Fruit fly (Drosophila melanogaster) whole organism, prepupa: ENCODE data around the gene CG12728.
"Not testable (repeated sequence)": the region's sequence is repeated elsewhere in the genome, so short reads cannot be mapped to it uniquely, and the experiment has no call there.

Experiments used
- Blimp-1 ChIP-seq: fragments of 200-800 bp; sonication (Bioruptor generic); optimal IDR thresholded peaks from 3 replicates; lab custom pipeline; 2017; ENCODE audit warnings: missing biosample characterization, missing genetic modification characterization, mild to moderate bottlenecking, moderate library complexity, missing genetic modification reagents
- CG10631 ChIP-seq: fragments of 200-800 bp; sonication (Bioruptor generic); optimal IDR thresholded peaks from 2 replicates; lab custom pipeline; 2016; ENCODE audit warnings: missing biosample characterization, missing genetic modification characterization
- CG11294 ChIP-seq: fragments of 200-800 bp; sonication (Bioruptor generic); IDR thresholded peaks from 2 replicates; pipeline ENCODE4 v1.3.6; 2022; ENCODE audit warnings: missing biosample characterization, missing genetic modification characterization
- CG15336 ChIP-seq: fragments of 200-800 bp; sonication (Bioruptor generic); IDR thresholded peaks from 2 replicates; pipeline ENCODE4 v1.3.6; 2022; ENCODE audit warnings: missing biosample characterization, missing genetic modification characterization
- CG16779 ChIP-seq: fragments of 200-800 bp; sonication (Bioruptor generic); optimal IDR thresholded peaks from 3 replicates; lab custom pipeline; 2017; ENCODE audit warnings: missing biosample characterization, mild to moderate bottlenecking, missing genetic modification characterization
- CG31627 ChIP-seq: fragments of 200-800 bp; sonication (Bioruptor generic); optimal IDR thresholded peaks from 3 replicates; lab custom pipeline; 2016; ENCODE audit warnings: missing biosample characterization, missing genetic modification characterization
- CG32006 ChIP-seq: fragments of 200-800 bp; sonication (Bioruptor generic); optimal IDR thresholded peaks from 3 replicates; lab custom pipeline; 2017; ENCODE audit warnings: missing biosample characterization, mild to moderate bottlenecking, missing genetic modification characterization
- CG34406 ChIP-seq: fragments of 200-800 bp; sonication (Bioruptor generic); optimal IDR thresholded peaks from 3 replicates; lab custom pipeline; 2016; ENCODE audit warnings: missing biosample characterization, missing genetic modification characterization
- CG3919 ChIP-seq: fragments of 200-800 bp; sonication (Bioruptor generic); optimal IDR thresholded peaks from 3 replicates; lab custom pipeline; 2016; ENCODE audit warnings: missing biosample characterization, missing genetic modification characterization
- CG4318 ChIP-seq: fragments of 200-800 bp; sonication (Bioruptor generic); optimal IDR thresholded peaks from 3 replicates; lab custom pipeline; 2017; ENCODE audit warnings: missing biosample characterization, mild to moderate bottlenecking, missing genetic modification characterization
- CG6163 ChIP-seq: fragments of 200-800 bp; sonication (Bioruptor generic); IDR thresholded peaks from 3 replicates; pipeline ENCODE4 v1.3.6; 2022; ENCODE audit warnings: missing biosample characterization, missing genetic modification characterization
- CG6276 ChIP-seq: fragments of 200-800 bp; sonication (Bioruptor generic); optimal IDR thresholded peaks from 2 replicates; lab custom pipeline; 2017; ENCODE audit warnings: missing biosample characterization, mild to moderate bottlenecking, missing genetic modification characterization
- CG6792 ChIP-seq: fragments of 200-800 bp; sonication (Bioruptor generic); optimal IDR thresholded peaks from 3 replicates; lab custom pipeline; 2016; ENCODE audit warnings: missing biosample characterization, missing genetic modification characterization
- CG6808 ChIP-seq: fragments of 200-800 bp; sonication (Bioruptor generic); optimal IDR thresholded peaks from 3 replicates; lab custom pipeline; 2017; ENCODE audit warnings: missing biosample characterization, missing genetic modification characterization, mild to moderate bottlenecking, moderate library complexity, missing genetic modification reagents
- CG7368 ChIP-seq: fragments of 200-800 bp; sonication (Bioruptor generic); optimal IDR thresholded peaks from 3 replicates; lab custom pipeline; 2016; ENCODE audit warnings: missing biosample characterization, missing genetic modification characterization
- CG8119 ChIP-seq: fragments of 200-800 bp; sonication (Bioruptor generic); IDR thresholded peaks from 3 replicates; pipeline ENCODE4 v1.3.6; 2022; ENCODE audit warnings: missing biosample characterization, missing genetic modification characterization
- CG8632 ChIP-seq: fragments of 200-800 bp; sonication (Bioruptor generic); optimal IDR thresholded peaks from 3 replicates; lab custom pipeline; 2016; ENCODE audit warnings: missing biosample characterization, missing genetic modification characterization
- CG9139 ChIP-seq: fragments of 200-800 bp; sonication (Bioruptor generic); optimal IDR thresholded peaks from 3 replicates; lab custom pipeline; 2017; ENCODE audit warnings: missing biosample characterization, mild to moderate bottlenecking, missing genetic modification characterization
- Eip75B ChIP-seq: fragments of 200-800 bp; sonication (Bioruptor generic); optimal IDR thresholded peaks from 3 replicates; lab custom pipeline; 2016; ENCODE audit warnings: missing biosample characterization, missing genetic modification characterization
- Eip78C ChIP-seq: fragments of 200-800 bp; sonication (Bioruptor generic); peaks from one replicate; lab custom pipeline; 2016; ENCODE audit warnings: missing biosample characterization, missing genetic modification characterization
- Ets21C ChIP-seq: fragments of 200-800 bp; sonication (Bioruptor generic); optimal IDR thresholded peaks from 3 replicates; lab custom pipeline; 2016; ENCODE audit warnings: missing biosample characterization, missing genetic modification characterization
- Ets96B ChIP-seq: fragments of 200-800 bp; optimal IDR thresholded peaks from 2 replicates; lab custom pipeline; 2019; ENCODE audit warnings: missing biosample characterization, mild to moderate bottlenecking, missing genetic modification characterization, moderate library complexity
- Gug ChIP-seq: fragments of 200-800 bp; sonication (Bioruptor generic); IDR thresholded peaks from 2 replicates; pipeline ENCODE4 v1.3.6; 2022; ENCODE audit warnings: missing biosample characterization, missing genetic modification characterization
- Hr38 ChIP-seq: sonication (Bioruptor generic); optimal IDR thresholded peaks from 2 replicates; lab custom pipeline; 2016; ENCODE audit warnings: missing biosample characterization, missing genetic modification characterization
- Hr39 ChIP-seq: fragments of 200-800 bp; sonication (Bioruptor generic); optimal IDR thresholded peaks from 2 replicates; lab custom pipeline; 2016; ENCODE audit warnings: missing biosample characterization, missing genetic modification characterization
- Hr4 ChIP-seq: fragments of 200-800 bp; sonication (Bioruptor generic); optimal IDR thresholded peaks from 3 replicates; lab custom pipeline; 2016; ENCODE audit warnings: missing biosample characterization, missing genetic modification characterization
- Lpt ChIP-seq: fragments of 200-800 bp; sonication (Bioruptor generic); optimal IDR thresholded peaks from 3 replicates; lab custom pipeline; 2016; ENCODE audit warnings: missing biosample characterization, missing genetic modification characterization
- Met ChIP-seq: fragments of 200-800 bp; sonication (Bioruptor generic); optimal IDR thresholded peaks from 3 replicates; lab custom pipeline; 2016; ENCODE audit warnings: missing biosample characterization, missing genetic modification characterization
- OdsH ChIP-seq: fragments of 200-800 bp; sonication (Bioruptor generic); optimal IDR thresholded peaks from 3 replicates; lab custom pipeline; 2016; ENCODE audit warnings: missing biosample characterization, missing genetic modification characterization
- Sox14 ChIP-seq: fragments of 200-800 bp; sonication (Bioruptor generic); optimal IDR thresholded peaks from 3 replicates; lab custom pipeline; 2016; ENCODE audit warnings: missing biosample characterization, missing genetic modification characterization
- Sox15 ChIP-seq: fragments of 200-800 bp; sonication (Bioruptor generic); optimal IDR thresholded peaks from 3 replicates; lab custom pipeline; 2016; ENCODE audit warnings: missing biosample characterization, missing genetic modification characterization
- achi ChIP-seq: fragments of 200-800 bp; sonication (Bioruptor generic); optimal IDR thresholded peaks from 3 replicates; lab custom pipeline; 2016; ENCODE audit warnings: missing biosample characterization, missing genetic modification characterization
- cyc ChIP-seq: fragments of 200-800 bp; sonication (Bioruptor generic); optimal IDR thresholded peaks from 3 replicates; lab custom pipeline; 2016; ENCODE audit warnings: missing biosample characterization, missing genetic modification characterization
- dac ChIP-seq: fragments of 200-800 bp; sonication (Bioruptor generic); optimal IDR thresholded peaks from 2 replicates; lab custom pipeline; 2017; ENCODE audit warnings: missing biosample characterization, mild to moderate bottlenecking, missing genetic modification characterization
- dsx ChIP-seq: fragments of 200-800 bp; optimal IDR thresholded peaks from 3 replicates; lab custom pipeline; 2019; ENCODE audit warnings: missing biosample characterization, mild to moderate bottlenecking, missing genetic modification characterization, moderate library complexity; ENCODE audit not compliant: poor library complexity, severe bottlenecking
- eg ChIP-seq: fragments of 200-800 bp; sonication (Bioruptor generic); IDR thresholded peaks from 3 replicates; pipeline ENCODE4 v1.3.6; 2022; ENCODE audit warnings: missing biosample characterization, missing genetic modification characterization
- lz ChIP-seq: fragments of 200-800 bp; sonication (Bioruptor generic); optimal IDR thresholded peaks from 3 replicates; lab custom pipeline; 2016; ENCODE audit warnings: missing biosample characterization, missing genetic modification characterization
- net ChIP-seq: fragments of 200-800 bp; sonication (Bioruptor generic); optimal IDR thresholded peaks from 3 replicates; lab custom pipeline; 2016; ENCODE audit warnings: missing biosample characterization, missing genetic modification characterization
- spab ChIP-seq: fragments of 200-800 bp; sonication (Bioruptor generic); optimal IDR thresholded peaks from 2 replicates; lab custom pipeline; 2017; ENCODE audit warnings: missing biosample characterization, mild to moderate bottlenecking, missing genetic modification characterization, missing genetic modification reagents
- ss ChIP-seq, 2 experiments: fragments of 200-800 bp; sonication (Bioruptor generic); optimal IDR thresholded peaks; 2 replicates in 1 of 2; 3 replicates in 1 of 2; lab custom pipeline; 2017 to 2018; ENCODE audit warnings: mild to moderate bottlenecking in 2 of 2, missing biosample characterization in 2 of 2, missing genetic modification characterization in 2 of 2, moderate library complexity in 1 of 2
- svp ChIP-seq: fragments of 200-800 bp; sonication (Bioruptor generic); peaks from one replicate; lab custom pipeline; 2016; ENCODE audit warnings: missing biosample characterization, missing genetic modification characterization
- topi ChIP-seq: fragments of 200-800 bp; sonication (Bioruptor generic); optimal IDR thresholded peaks from 3 replicates; lab custom pipeline; 2016; ENCODE audit warnings: missing biosample characterization, missing genetic modification characterization
- vri ChIP-seq: fragments of 200-800 bp; sonication (Bioruptor generic); optimal IDR thresholded peaks from 3 replicates; lab custom pipeline; 2016; ENCODE audit warnings: missing biosample characterization, mild to moderate bottlenecking, missing genetic modification characterization

Gene CG12728

dm6 chrX:5942306-5942705, at the start of gene CG12728:
TSS of gene CG12728 (plus strand) at chrX:5942606.
- not testable (repeated sequence) for TF ChIP-seq cyc, Hr4, svp (GFP tag; lab: Kevin White, UChicago)
- TF ChIP-seq, all 60 proteins: peak for 0; not testable (repeated sequence) for 60

DNA sequence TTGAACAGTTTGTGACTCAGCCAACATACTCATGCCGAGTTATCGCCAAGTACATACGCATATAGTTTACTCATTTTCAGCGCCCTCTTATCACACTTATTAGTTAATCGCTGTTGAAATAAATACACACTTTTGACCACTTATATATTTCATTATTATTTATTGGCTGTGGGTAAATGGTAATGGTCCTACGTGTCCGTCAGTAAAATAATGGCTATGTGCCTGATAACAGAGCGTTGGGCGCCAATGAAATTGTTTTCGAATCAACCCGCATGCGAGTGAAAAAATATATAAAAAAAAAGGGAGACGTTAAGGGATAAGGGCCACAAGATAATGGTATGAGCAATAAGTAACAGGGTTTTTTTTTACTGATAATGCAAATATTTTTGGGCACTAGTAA, 49.2 kb upstream of the CG12728 start:
- TF ChIP-seq Eip78C (GFP tag; lab: Kevin White, UChicago) (no peak), Ets21C (GFP tag; lab: Kevin White, UChicago) (no peak), Hr4 (GFP tag; lab: Kevin White, UChicago) (no peak), CG4318 (GFP tag; lab: Kevin White, UChicago) (no peak), Met (GFP tag; lab: Kevin White, UChicago) (no peak), Blimp-1 (no peak), Sox15 (GFP tag; lab: Kevin White, UChicago) (no peak), CG11294 (no peak), svp (GFP tag; lab: Kevin White, UChicago) (peak; percentile 20), CG6163 (GFP tag; lab: Robert Waterston, UW) (0 out of 3 replicates have a peak, but pooled peaks have one; percentile 11), CG8632 (no peak), net (no peak), Eip75B (no peak), CG16779 (no peak), ss (GFP tag; optimal IDR thresholded peaks at IDR 0.05; lab: Kevin White, UChicago) (no peak), CG6792 (GFP tag; lab: Kevin White, UChicago) (no peak), Sox14 (GFP tag; lab: Kevin White, UChicago) (no peak), vri (GFP tag; lab: Kevin White, UChicago) (peak; percentile 11), lz (no peak), CG10631 (GFP tag; lab: Kevin White, UChicago) (no peak), Ets96B (tag; lab: Kevin White, UChicago) (no peak)
- TF ChIP-seq, all 60 proteins: peak for 3

DNA sequence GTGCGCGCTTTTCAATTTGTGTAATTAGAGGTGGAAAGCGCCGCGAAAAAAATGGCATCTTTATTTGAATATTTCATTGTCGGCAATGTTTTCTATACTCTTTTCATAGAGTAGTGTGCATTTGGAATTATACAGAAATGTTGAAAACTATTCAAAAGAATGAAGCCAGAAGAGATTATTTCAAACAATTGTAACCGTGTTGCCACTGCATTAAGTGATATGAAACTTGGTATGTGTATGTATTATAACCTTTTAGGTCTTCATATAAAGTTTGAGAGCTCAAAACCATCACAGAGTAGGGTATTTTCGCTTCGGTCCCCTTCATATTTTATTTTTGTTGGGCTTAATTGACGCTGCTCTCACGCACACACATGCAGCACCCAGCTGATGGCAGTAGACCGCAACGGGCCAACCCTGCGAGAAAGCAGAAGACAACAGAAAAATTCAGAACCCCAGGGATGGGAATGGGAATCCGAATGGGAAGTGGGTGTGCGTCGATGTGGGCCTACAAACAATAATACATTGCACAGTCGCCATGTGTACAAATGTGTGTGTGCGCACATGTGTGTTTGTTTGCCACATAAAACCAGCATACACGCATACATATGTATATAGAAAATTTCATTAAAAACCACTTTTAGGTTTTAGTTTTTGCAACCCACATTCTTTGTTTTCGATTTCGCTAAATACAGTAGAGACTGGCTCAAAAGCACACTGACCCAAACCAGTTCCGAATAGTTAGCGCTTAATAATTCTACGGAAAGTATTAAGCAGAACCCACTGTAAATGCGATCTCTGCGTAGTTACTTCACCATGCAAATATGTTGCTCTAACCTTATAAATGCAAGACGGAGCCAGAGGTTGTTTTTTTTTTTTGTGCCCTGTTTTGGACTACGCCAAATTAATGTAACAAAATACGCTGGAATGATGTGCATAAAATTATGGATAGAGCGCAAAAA, 47.6 kb upstream of the CG12728 start:
- TF ChIP-seq CG31627 (GFP tag; lab: Kevin White, UChicago) (peak; percentile 23), CG4318 (GFP tag; lab: Kevin White, UChicago) (peak; percentile 11), net (peak; percentile 26), eg (peak; percentile 28; the same call in 1 of the 3 replicates), CG10631 (GFP tag; lab: Kevin White, UChicago) (peak; percentile 35), Gug (GFP tag; lab: Robert Waterston, UW) (no peak), Hr4 (GFP tag; lab: Kevin White, UChicago) (peak; percentile 17), achi (GFP tag; lab: Kevin White, UChicago) (peak; percentile 4), CG9139 (GFP tag; lab: Kevin White, UChicago) (no peak), Ets96B (tag; lab: Kevin White, UChicago) (peak; percentile 16), lz (peak; percentile 4), CG15336 (GFP tag; lab: Robert Waterston, UW) (peak; percentile 38; the same call in 1 of the 2 replicates), dac (no peak), CG7368 (GFP tag; lab: Kevin White, UChicago) (no peak), ss (GFP tag; optimal IDR thresholded peaks at IDR 0.05; lab: Kevin White, UChicago) (peak in 1 of 2 experiments; percentile 27), Met (GFP tag; lab: Kevin White, UChicago) (peak; percentile 16), CG34406 (peak; percentile 2), CG3919 (GFP tag; lab: Kevin White, UChicago) (peak; percentile 18), CG32006 (GFP tag; lab: Kevin White, UChicago) (peak; percentile 41), CG11294 (no peak), topi (no peak), svp (GFP tag; lab: Kevin White, UChicago) (peak; percentile 68), cyc (GFP tag; lab: Kevin White, UChicago) (peak; percentile 16), spab (GFP tag; lab: Kevin White, UChicago) (peak; percentile 12), CG6808 (GFP tag; lab: Kevin White, UChicago) (no peak), OdsH (GFP tag; lab: Kevin White, UChicago) (peak; percentile 7), CG6792 (GFP tag; lab: Kevin White, UChicago) (peak; percentile 42), CG16779 (no peak), Sox15 (GFP tag; lab: Kevin White, UChicago) (no peak), CG6276 (GFP tag; lab: Kevin White, UChicago) (peak; percentile 6), CG8632 (no peak), Hr38 (GFP tag; lab: Kevin White, UChicago) (no peak), dsx (no peak), CG8119 (no peak), Hr39 (GFP tag; lab: Kevin White, UChicago) (peak; percentile 15), Lpt (GFP tag; lab: Kevin White, UChicago) (no peak), Blimp-1 (no peak)
